Fruit fly (Drosophila melanogaster): ENCODE data around the gene Grp170.

DNA sequence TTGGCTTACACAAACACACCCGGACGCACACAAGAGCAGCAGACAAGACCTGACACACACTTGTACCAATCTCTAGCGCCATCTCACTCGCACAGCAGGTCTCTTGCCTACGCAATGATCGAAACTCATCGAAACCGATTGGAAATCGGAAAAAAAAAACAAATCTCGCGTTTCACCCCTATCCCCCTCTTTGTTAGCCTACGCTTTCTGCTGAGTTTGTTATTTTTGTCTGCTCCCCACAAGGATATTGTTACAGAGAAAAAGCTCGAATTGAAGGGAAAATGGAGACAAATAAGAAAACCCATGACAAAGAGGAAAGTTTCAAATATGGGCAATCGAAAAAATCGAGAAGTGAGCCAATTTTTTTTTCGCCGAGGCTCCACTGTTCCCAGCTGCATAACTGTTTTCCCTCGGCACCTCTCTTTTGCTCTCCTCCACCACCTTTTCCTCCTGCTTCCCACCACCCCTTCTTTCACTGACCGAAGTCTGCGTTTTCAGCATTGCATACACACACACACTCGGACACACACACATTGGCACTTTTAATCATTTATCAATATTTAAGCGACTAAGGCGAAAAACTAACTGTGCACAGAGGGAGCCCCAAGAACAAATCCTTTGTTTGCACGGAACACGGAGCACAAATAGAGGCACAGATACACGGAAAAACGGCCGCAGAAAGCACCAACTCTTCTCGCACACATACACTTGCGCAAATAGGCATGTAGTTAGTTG, 4.9 kb downstream of the Grp170 start:
- TF ChIP-seq Mnt (GFP tag; optimal IDR thresholded peaks at IDR 0.05) = peak; percentile 44
- TF ChIP-seq Hr96 (GFP tag; optimal IDR thresholded peaks at IDR 0.05) = peak; percentile 63
- peak; percentile 79 for TF ChIP-seq pad (GFP tag; optimal IDR thresholded peaks at IDR 0.05)
- TF ChIP-seq CG33017 (tag; optimal IDR thresholded peaks at IDR 0.05) = no peak
- no peak for TF ChIP-seq Clk (GFP tag; optimal IDR thresholded peaks at IDR 0.05)
- TF ChIP-seq ovo (GFP tag; optimal IDR thresholded peaks at IDR 0.05) = peak; percentile 64
- TF ChIP-seq CG11617 (GFP tag; optimal IDR thresholded peaks at IDR 0.05) = peak; percentile 59
- TF ChIP-seq CG7101 (tag; optimal IDR thresholded peaks at IDR 0.05) = peak; percentile 25
- no peak for TF ChIP-seq kay (GFP tag; ENCODE audit: borderline replicate concordance)

Measured in whole organism, adult.